Fruit fly (Drosophila melanogaster) whole organism, embryonic: ENCODE results near the gene RpL7A.
A peak's percentile ranks its signal among the peaks of the same experiment; 100 is the strongest.

Source experiments
- C15 ChIP-seq: fragments of 200-800 bp; sonication (Bioruptor generic); IDR thresholded peaks from 3 replicates; pipeline ENCODE4 v1.3.6; 2022; ENCODE audit warnings: missing biosample characterization, missing genetic modification characterization
- CG10267 ChIP-seq: fragments of 200-800 bp; sonication (Bioruptor generic); optimal IDR thresholded peaks from 2 replicates; lab custom pipeline; 2018; ENCODE audit warnings: missing biosample characterization, mild to moderate bottlenecking, missing genetic modification characterization, moderate library complexity
- CG10321 ChIP-seq: fragments of 200-800 bp; sonication (Bioruptor generic); IDR thresholded peaks from 2 replicates; pipeline ENCODE4 v1.3.6; 2022; ENCODE audit warnings: missing biosample characterization, missing genetic modification characterization
- CG10431 ChIP-seq: fragments of 200-800 bp; sonication (Bioruptor generic); optimal IDR thresholded peaks from 3 replicates; lab custom pipeline; 2018; ENCODE audit warnings: missing biosample characterization, mild to moderate bottlenecking, missing genetic modification characterization
- CG11085 ChIP-seq: fragments of 200-800 bp; sonication (Bioruptor generic); IDR thresholded peaks from 2 replicates; pipeline ENCODE4 v1.3.6; 2022; ENCODE audit warnings: missing biosample characterization, missing genetic modification characterization
- CG12219 ChIP-seq: fragments of 200-800 bp; sonication (Bioruptor generic); optimal IDR thresholded peaks from 3 replicates; lab custom pipeline; 2018; ENCODE audit warnings: missing biosample characterization, mild to moderate bottlenecking, missing genetic modification characterization
- CG12659 ChIP-seq: fragments of 200-800 bp; sonication (Bioruptor generic); optimal IDR thresholded peaks from 3 replicates; lab custom pipeline; 2017; ENCODE audit warnings: mild to moderate bottlenecking, missing biosample characterization, missing genetic modification reagents, missing genetic modification characterization
- CG13296 ChIP-seq: fragments of 200-800 bp; sonication (Bioruptor generic); optimal IDR thresholded peaks from 3 replicates; lab custom pipeline; 2018; ENCODE audit warnings: missing biosample characterization, mild to moderate bottlenecking, missing genetic modification characterization
- CG15601 ChIP-seq: fragments of 200-800 bp; sonication (Bioruptor generic); optimal IDR thresholded peaks from 3 replicates; lab custom pipeline; 2019; ENCODE audit warnings: missing biosample characterization, mild to moderate bottlenecking, missing genetic modification characterization, moderate library complexity
- CG15696 ChIP-seq: fragments of 200-800 bp; sonication (Bioruptor generic); optimal IDR thresholded peaks from 2 replicates; lab custom pipeline; 2019; ENCODE audit warnings: missing biosample characterization, mild to moderate bottlenecking, missing genetic modification characterization, moderate library complexity
- CG16813 ChIP-seq: fragments of 200-800 bp; sonication (Bioruptor generic); IDR thresholded peaks from 3 replicates; pipeline ENCODE4 v1.3.6; 2022; ENCODE audit warnings: missing biosample characterization, missing genetic modification characterization; ENCODE audit not compliant: partially characterized antibody
- CG17385 ChIP-seq: fragments of 200-800 bp; sonication (Bioruptor generic); optimal IDR thresholded peaks from 3 replicates; lab custom pipeline; 2018; ENCODE audit warnings: missing biosample characterization, mild to moderate bottlenecking, missing genetic modification characterization
- CG17829 ChIP-seq: fragments of 200-800 bp; optimal IDR thresholded peaks from 2 replicates; lab custom pipeline; 2019; ENCODE audit warnings: missing biosample characterization, mild to moderate bottlenecking, missing genetic modification characterization, moderate library complexity
- CG18764 ChIP-seq: fragments of 200-800 bp; sonication (Bioruptor generic); optimal IDR thresholded peaks from 3 replicates; lab custom pipeline; 2016; ENCODE audit warnings: missing biosample characterization, missing genetic modification characterization
- CG32532 ChIP-seq: fragments of 200-800 bp; sonication (Bioruptor generic); IDR thresholded peaks from 2 replicates; pipeline ENCODE4 v1.3.6; 2022; ENCODE audit warnings: missing biosample characterization, missing genetic modification characterization
- CG34224 ChIP-seq: fragments of 200-800 bp; sonication (Bioruptor generic); IDR thresholded peaks from 3 replicates; pipeline ENCODE4 v1.3.6; 2022; ENCODE audit warnings: missing biosample characterization, missing genetic modification characterization; ENCODE audit not compliant: partially characterized antibody
- CG34422 ChIP-seq: fragments of 200-800 bp; sonication (Bioruptor generic); IDR thresholded peaks from 3 replicates; pipeline ENCODE4 v1.3.6; 2022; ENCODE audit warnings: missing biosample characterization, missing genetic modification characterization
- CG3726 ChIP-seq: fragments of 200-800 bp; sonication (Bioruptor generic); IDR thresholded peaks from 3 replicates; pipeline ENCODE4, ENCODE4 v1.3.6; 2022; ENCODE audit warnings: missing biosample characterization, missing genetic modification characterization
- CG6272 ChIP-seq: fragments of 200-800 bp; sonication (Bioruptor generic); IDR thresholded peaks from 2 replicates; pipeline ENCODE4 v1.3.6; 2022; ENCODE audit warnings: missing biosample characterization, missing genetic modification characterization
- CG8290 ChIP-seq, 3 experiments: fragments of 200-800 bp; sonication (Bioruptor generic); optimal IDR thresholded peaks; 2 replicates each; lab custom pipeline; 2016 to 2019; ENCODE audit warnings: missing biosample characterization in 3 of 3, missing genetic modification characterization in 3 of 3, mild to moderate bottlenecking in 2 of 3, moderate library complexity in 1 of 3
- CG8924 ChIP-seq: fragments of 200-800 bp; optimal IDR thresholded peaks from 3 replicates; lab custom pipeline; 2019; ENCODE audit warnings: missing biosample characterization, mild to moderate bottlenecking, missing genetic modification characterization, moderate library complexity
- CG8944 ChIP-seq: fragments of 200-800 bp; sonication (Bioruptor generic); optimal IDR thresholded peaks from 3 replicates; lab custom pipeline; 2016; ENCODE audit warnings: missing biosample characterization, missing genetic modification characterization
- Camta ChIP-seq: fragments of 200-800 bp; sonication (Bioruptor generic); optimal IDR thresholded peaks from 2 replicates; lab custom pipeline; 2016; ENCODE audit warnings: missing biosample characterization, missing genetic modification characterization
- E2f1 ChIP-seq: fragments of 200-800 bp; sonication (Bioruptor generic); IDR thresholded peaks from 2 replicates; pipeline ENCODE4 v1.3.6; 2022; ENCODE audit warnings: missing biosample characterization, missing genetic modification characterization
- HLH3B ChIP-seq: fragments of 200-800 bp; sonication (Bioruptor generic); IDR thresholded peaks from 2 replicates; pipeline ENCODE4 v1.3.6; 2022; ENCODE audit warnings: missing biosample characterization, missing genetic modification characterization
- Hand ChIP-seq: fragments of 200-800 bp; sonication (Bioruptor generic); optimal IDR thresholded peaks from 2 replicates; lab custom pipeline; 2017; ENCODE audit warnings: mild to moderate bottlenecking, missing biosample characterization, missing genetic modification reagents, missing genetic modification characterization
- Med ChIP-seq: fragments of 200-800 bp; sonication (Bioruptor generic); peaks from one replicate; lab custom pipeline; 2016; ENCODE audit warnings: missing biosample characterization, missing genetic modification characterization, mild to moderate bottlenecking, inconsistent platforms, moderate library complexity
- Meics ChIP-seq: fragments of 200-800 bp; sonication (Bioruptor generic); optimal IDR thresholded peaks from 2 replicates; lab custom pipeline; 2017; ENCODE audit warnings: missing biosample characterization, mild to moderate bottlenecking, missing genetic modification characterization
- Scr ChIP-seq: fragments of 200-800 bp; sonication (Bioruptor generic); IDR thresholded peaks from 2 replicates; pipeline ENCODE4 v1.3.6; 2022; ENCODE audit warnings: missing biosample characterization, missing genetic modification characterization; ENCODE audit not compliant: partially characterized antibody
- Stat92E ChIP-seq, 3 experiments: fragments of >200 bp in 2 of 3; fragments of 200-800 bp in 1 of 3; sonication (Bioruptor generic) in 1 of 3; optimal IDR thresholded peaks; 2 replicates each; lab custom pipeline; 2017 to 2019; ENCODE audit warnings: missing biosample characterization in 3 of 3, missing genetic modification characterization in 3 of 3, mild to moderate bottlenecking in 1 of 3, moderate library complexity in 1 of 3
- Taf1 ChIP-seq: fragments of 200-800 bp; sonication (Bioruptor generic); IDR thresholded peaks from 2 replicates; pipeline ENCODE4 v1.3.6; 2022; ENCODE audit warnings: missing biosample characterization, missing genetic modification characterization
- Usf ChIP-seq: fragments of 200-800 bp; sonication (Bioruptor generic); optimal IDR thresholded peaks from 2 replicates; lab custom pipeline; 2017; ENCODE audit warnings: missing genotype, missing biosample characterization, missing genetic modification characterization
- Xbp1 ChIP-seq: fragments of 200-800 bp; sonication (Bioruptor generic); optimal IDR thresholded peaks from 3 replicates; lab custom pipeline; 2016; ENCODE audit warnings: missing biosample characterization, mild to moderate bottlenecking, missing genetic modification characterization
- abd-A ChIP-seq: fragments of 200-800 bp; sonication (Bioruptor generic); optimal IDR thresholded peaks from 3 replicates; lab custom pipeline; 2019; ENCODE audit warnings: missing biosample characterization, mild to moderate bottlenecking, missing genetic modification characterization, moderate library complexity
- disco-r ChIP-seq: fragments of 200-800 bp; sonication (Bioruptor generic); optimal IDR thresholded peaks from 2 replicates; lab custom pipeline; 2016; ENCODE audit warnings: missing biosample characterization, missing genetic modification characterization
- ftz-f1 ChIP-seq: fragments of 200-800 bp; sonication (Bioruptor generic); optimal IDR thresholded peaks from 2 replicates; lab custom pipeline; 2016; ENCODE audit warnings: missing biosample characterization, missing genetic modification characterization
- fu2 ChIP-seq: fragments of 200-800 bp; sonication (Bioruptor generic); optimal IDR thresholded peaks from 2 replicates; lab custom pipeline; 2016; ENCODE audit warnings: missing biosample characterization, missing genetic modification characterization
- grn ChIP-seq: fragments of 200-800 bp; sonication (Bioruptor generic); optimal IDR thresholded peaks from 3 replicates; lab custom pipeline; 2017; ENCODE audit warnings: missing biosample characterization, missing genetic modification characterization
- gsb ChIP-seq: fragments of 200-800 bp; sonication (Bioruptor generic); IDR thresholded peaks from 2 replicates; pipeline ENCODE4 v1.3.6; 2022; ENCODE audit warnings: missing biosample characterization, missing genetic modification characterization
- inv ChIP-seq: fragments of 200-800 bp; sonication (Bioruptor generic); IDR thresholded peaks from 2 replicates; pipeline ENCODE4 v1.3.6; 2022; ENCODE audit warnings: missing biosample characterization, missing genetic modification characterization; ENCODE audit not compliant: partially characterized antibody
- lbe ChIP-seq: fragments of 200-800 bp; sonication (Bioruptor generic); optimal IDR thresholded peaks from 2 replicates; lab custom pipeline; 2016; ENCODE audit warnings: missing biosample characterization, mild to moderate bottlenecking, missing genetic modification characterization
- nmo ChIP-seq: fragments of 200-800 bp; sonication (Bioruptor generic); optimal IDR thresholded peaks from 2 replicates; lab custom pipeline; 2018; ENCODE audit warnings: missing biosample characterization, mild to moderate bottlenecking, missing genetic modification characterization, moderate library complexity
- pan ChIP-seq, 4 experiments: fragments of >200 bp in 3 of 4; fragments of 200-800 bp in 1 of 4; sonication (Bioruptor generic) in 1 of 4; optimal IDR thresholded peaks in 3 of 4; IDR thresholded peaks in 1 of 4; 2 replicates each; pipeline versions ENCODE4 v1.3.6 to Lab custom; 2017 to 2022; ENCODE audit warnings: missing biosample characterization in 2 of 4, missing genetic modification characterization in 2 of 4, mixed read lengths in 1 of 4
- psq ChIP-seq: fragments of 200-800 bp; sonication (Bioruptor generic); optimal IDR thresholded peaks from 2 replicates; lab custom pipeline; 2017; ENCODE audit warnings: missing biosample characterization, missing genetic modification characterization
- row ChIP-seq: fragments of 200-800 bp; sonication (Bioruptor generic); IDR thresholded peaks from 3 replicates; pipeline ENCODE4 v1.3.6; 2022; ENCODE audit warnings: missing biosample characterization, missing genetic modification characterization
- scrt ChIP-seq: fragments of 200-800 bp; sonication (Bioruptor generic); optimal IDR thresholded peaks from 2 replicates; lab custom pipeline; 2018; ENCODE audit warnings: missing biosample characterization, mild to moderate bottlenecking, missing genetic modification characterization, moderate library complexity
- sens ChIP-seq: fragments of 200-800 bp; sonication (Bioruptor generic); peaks from one replicate; lab custom pipeline; 2016; ENCODE audit warnings: missing biosample characterization, missing genetic modification characterization
- stc ChIP-seq: fragments of 200-800 bp; sonication (Bioruptor generic); IDR thresholded peaks from 2 replicates; pipeline ENCODE4 v1.3.6; 2022; ENCODE audit warnings: missing biosample characterization, missing genetic modification characterization
- tna ChIP-seq: fragments of 200-800 bp; sonication (Bioruptor generic); IDR thresholded peaks from 2 replicates; pipeline ENCODE4 v1.3.6; 2022; ENCODE audit warnings: missing biosample characterization, missing genetic modification characterization; ENCODE audit not compliant: partially characterized antibody

Gene RpL7A

dm6 chrX:6524217-6524616 lies 8.9 kb downstream of the RpL7A start, which contains the start of the genes CG42340 and CG3918 (continued):
- no peak for TF ChIP-seq CG8944
- no peak for TF ChIP-seq CG12219 (GFP tag; lab: Kevin White, UChicago)
- TF ChIP-seq CG13296 (GFP tag; lab: Kevin White, UChicago): no peak
- 0 out of 2 replicates have a peak, but pooled peaks have one; percentile 11 for TF ChIP-seq HLH3B
- peak; percentile 61 for TF ChIP-seq nmo (GFP tag; lab: Kevin White, UChicago)
- peak; percentile 44; the same call in 1 of the 3 replicates for TF ChIP-seq row (GFP tag; lab: Robert Waterston, UW)
- no peak for TF ChIP-seq CG6272 (GFP tag; lab: Robert Waterston, UW)
- peak; percentile 57 for TF ChIP-seq CG8924 (tag; lab: Kevin White, UChicago)
- no peak for TF ChIP-seq CG10321 (GFP tag; lab: Robert Waterston, UW)
- no peak for TF ChIP-seq grn (GFP tag; lab: Kevin White, UChicago)
- TF ChIP-seq Usf (GFP tag; lab: Kevin White, UChicago): no peak
- peak; percentile 53 for TF ChIP-seq Scr (GFP tag; lab: Robert Waterston, UW)
- TF ChIP-seq sens: peak; percentile 45
- TF ChIP-seq CG18764 (GFP tag; lab: Kevin White, UChicago): no peak
- TF ChIP-seq CG10267 (tag; lab: Kevin White, UChicago): peak; percentile 55
- no peak for TF ChIP-seq psq (GFP tag; lab: Kevin White, UChicago)
- no peak for TF ChIP-seq C15
- peak in 1 of 3 experiments; percentile 25 for TF ChIP-seq Stat92E (GFP tag; optimal IDR thresholded peaks at IDR 0.05; lab: Kevin White, UChicago)
- no peak for TF ChIP-seq lbe (GFP tag; lab: Kevin White, UChicago)
- 0 out of 3 replicates have a peak, but pooled peaks have one; percentile 17 for TF ChIP-seq CG34224
- peak; percentile 63 for TF ChIP-seq CG15601 (tag; lab: Kevin White, UChicago)
- TF ChIP-seq Meics: no peak
- peak; percentile 13 for TF ChIP-seq CG15696 (tag; lab: Kevin White, UChicago)
- no peak for TF ChIP-seq Hand (GFP tag; lab: Kevin White, UChicago)
- TF ChIP-seq CG12659 (GFP tag; lab: Kevin White, UChicago): peak; percentile 90
- no peak for TF ChIP-seq Taf1 (GFP tag; lab: Robert Waterston, UW)
- no peak for TF ChIP-seq pan (optimal IDR thresholded peaks at IDR 0.05; lab: Kevin White, UChicago)
- TF ChIP-seq pan (GFP tag; optimal IDR thresholded peaks at IDR 0.05 in 1 of 2, IDR thresholded peaks at IDR 0.05 in 1 of 2): no peak
- TF ChIP-seq CG11085 (GFP tag; lab: Robert Waterston, UW): no peak
- TF ChIP-seq fu2 (GFP tag; lab: Kevin White, UChicago): peak; percentile 12
- TF ChIP-seq CG8290 (GFP tag; optimal IDR thresholded peaks at IDR 0.05; lab: Kevin White, UChicago): peak; percentile 86
- peak; percentile 32 to 92 for TF ChIP-seq CG8290 (tag; optimal IDR thresholded peaks at IDR 0.05; lab: Kevin White, UChicago)
- no peak for TF ChIP-seq CG17385 (GFP tag; lab: Kevin White, UChicago)
- TF ChIP-seq stc: peak; percentile 15; the same call in 1 of the 2 replicates
- no peak for TF ChIP-seq CG3726 (GFP tag; lab: Robert Waterston, UW)
- TF ChIP-seq tna (GFP tag; lab: Robert Waterston, UW): peak; percentile 13; the same call in 1 of the 2 replicates
- 0 out of 2 replicates have a peak, but pooled peaks have one; percentile 30 for TF ChIP-seq CG32532 (GFP tag; lab: Robert Waterston, UW)
- TF ChIP-seq CG17829 (tag; lab: Kevin White, UChicago): peak; percentile 41
- TF ChIP-seq abd-A (tag; lab: Kevin White, UChicago): peak; percentile 69
- TF ChIP-seq CG34422 (GFP tag; lab: Robert Waterston, UW): peak; percentile 77; the same call in 2 of the 3 replicates
- peak; percentile 7 for TF ChIP-seq Xbp1 (GFP tag; lab: Kevin White, UChicago)
- no peak for TF ChIP-seq scrt (GFP tag; lab: Kevin White, UChicago)
- TF ChIP-seq Med (GFP tag; lab: Kevin White, UChicago): peak; percentile 80
- no peak for TF ChIP-seq disco-r
- TF ChIP-seq CG16813 (GFP tag; lab: Robert Waterston, UW): peak; percentile 59
- no peak for TF ChIP-seq CG10431 (GFP tag; lab: Kevin White, UChicago)
- TF ChIP-seq Camta: no peak
- TF ChIP-seq gsb (GFP tag; lab: Robert Waterston, UW): no peak
- TF ChIP-seq inv (GFP tag; lab: Robert Waterston, UW): peak; percentile 53; the same call in 1 of the 2 replicates
- TF ChIP-seq ftz-f1: peak; percentile 31
- no peak for TF ChIP-seq E2f1 (GFP tag; lab: Robert Waterston, UW)
